Fruit fly (Drosophila melanogaster): ENCODE data around the gene fz3.

Gene fz3

DNA sequence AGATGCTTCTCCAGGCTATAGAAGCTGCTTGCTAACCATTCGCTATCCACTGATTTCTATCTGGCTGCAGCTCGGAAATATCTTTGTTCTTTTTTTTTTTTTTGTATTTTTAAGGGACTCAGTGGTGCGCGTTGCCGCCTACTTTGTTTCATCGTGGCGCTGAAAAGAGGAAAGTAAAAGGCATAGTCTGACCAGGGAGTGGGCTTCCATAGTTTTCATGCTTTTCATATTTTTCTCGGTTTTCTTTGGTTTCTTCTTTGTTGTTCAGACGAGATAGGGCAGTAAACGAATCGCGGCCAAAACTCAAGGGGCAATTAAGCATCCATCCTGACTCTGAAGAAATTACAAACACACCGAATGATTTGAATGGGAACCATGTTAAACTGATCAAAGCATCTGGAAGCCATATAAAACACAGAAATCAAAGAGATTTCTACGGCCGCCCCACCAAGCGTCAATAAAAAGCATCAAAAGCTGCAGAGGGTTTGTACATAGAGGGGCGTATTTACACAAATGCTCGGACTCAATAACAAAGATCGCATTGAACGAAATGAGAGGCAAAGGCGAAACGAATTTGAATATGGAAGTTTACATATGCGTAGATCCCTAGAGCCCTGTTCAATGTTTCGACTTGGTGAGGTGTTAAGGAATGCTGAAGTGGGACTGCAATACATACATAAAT, 2.7 kb downstream of the fz3 start:
- TF ChIP-seq noc (tag; optimal IDR thresholded peaks at IDR 0.05): no peak

DNA sequence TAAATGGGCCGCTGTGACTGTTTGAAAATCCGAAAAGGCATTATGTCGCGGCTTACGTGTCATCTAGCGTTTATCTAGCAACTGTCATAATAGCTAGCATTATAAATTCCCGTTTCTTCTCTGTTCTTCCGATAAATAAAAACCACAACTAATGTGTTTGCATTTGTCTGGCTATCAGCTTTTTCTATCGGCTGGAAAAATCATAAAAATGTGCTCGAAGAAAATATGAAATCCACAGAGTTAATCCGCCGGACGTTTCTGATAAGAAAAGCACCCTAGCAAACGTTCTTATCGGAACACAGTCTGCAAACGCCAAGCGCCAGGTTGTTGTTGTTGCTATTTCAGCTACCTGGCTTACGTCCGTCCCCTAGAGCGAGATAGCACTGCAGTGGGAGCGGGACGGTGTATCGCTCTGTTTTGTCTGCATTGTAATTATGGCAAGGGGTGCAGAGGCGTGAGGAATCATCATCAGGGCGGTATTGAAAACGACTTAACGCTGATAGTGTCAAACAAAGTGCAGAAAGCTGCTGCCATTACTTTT, 4.5 kb downstream of the fz3 start:
- TF ChIP-seq noc (tag; optimal IDR thresholded peaks at IDR 0.05): no peak

DNA sequence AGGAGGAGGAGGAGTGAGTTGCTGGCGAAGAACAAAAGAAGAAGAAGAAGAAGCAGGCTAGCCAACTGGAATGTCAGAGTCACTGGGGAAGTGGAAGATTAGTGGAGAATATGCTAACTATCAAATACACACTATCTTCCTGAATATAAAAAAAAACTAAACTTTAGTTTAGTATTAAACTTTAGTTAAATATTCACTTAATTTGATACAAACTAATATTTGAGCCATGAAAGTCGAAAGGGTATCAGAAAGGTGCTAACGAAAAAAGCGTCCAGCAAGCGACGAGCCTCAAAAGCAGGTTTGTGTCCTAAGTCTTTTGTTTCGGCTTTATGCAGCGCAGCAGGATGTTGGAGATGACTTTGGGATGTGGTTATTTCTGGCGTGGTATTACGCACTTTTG, 5.4 kb downstream of the fz3 start:
- TF ChIP-seq noc (tag; optimal IDR thresholded peaks at IDR 0.05): no peak

DNA sequence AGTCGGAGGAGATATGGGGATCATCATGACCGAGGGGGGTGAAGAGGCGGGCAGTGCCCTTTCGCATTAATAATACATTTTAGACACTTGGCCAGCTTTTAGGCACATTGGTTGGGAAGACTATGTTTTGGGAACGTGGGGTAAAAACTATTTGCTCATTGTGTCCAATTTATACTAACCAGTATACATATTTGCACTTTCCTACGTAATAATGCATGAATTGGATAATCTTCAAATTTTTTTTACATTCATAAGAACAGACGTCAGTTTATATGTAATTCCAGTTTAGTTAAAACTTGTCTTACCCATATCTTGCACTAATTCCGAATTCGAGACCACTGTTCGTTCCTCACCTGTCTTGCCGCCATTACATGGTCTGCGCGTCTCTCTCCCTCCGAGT, 9.6 kb downstream of the fz3 start:
- no peak for TF ChIP-seq noc (tag; optimal IDR thresholded peaks at IDR 0.05)

DNA sequence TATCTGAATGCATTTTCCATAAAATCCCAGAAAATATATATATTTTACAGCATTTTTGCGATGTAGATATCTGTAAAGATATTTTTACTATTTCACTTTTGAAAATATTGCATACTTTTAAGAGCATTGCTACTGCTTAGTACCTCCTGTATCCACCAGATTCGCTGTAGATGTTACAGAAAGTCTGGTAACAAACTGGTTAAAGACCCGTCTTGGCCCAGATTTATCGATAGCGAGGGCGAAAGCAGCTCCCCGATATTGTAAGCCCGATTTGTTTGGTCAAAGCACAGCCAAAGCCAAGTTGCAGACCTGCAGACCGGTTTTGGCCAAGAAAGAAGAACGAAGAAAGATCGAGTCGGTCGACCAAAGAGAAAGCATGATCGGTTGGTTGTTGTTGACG, 14.7 kb downstream of the fz3 start, which contains the start of gene tw:
Gene tw, plus strand, starts transcription at position 291 of the 400 bp plus-strand sequence.
- TF ChIP-seq noc (tag; optimal IDR thresholded peaks at IDR 0.05): no peak

DNA sequence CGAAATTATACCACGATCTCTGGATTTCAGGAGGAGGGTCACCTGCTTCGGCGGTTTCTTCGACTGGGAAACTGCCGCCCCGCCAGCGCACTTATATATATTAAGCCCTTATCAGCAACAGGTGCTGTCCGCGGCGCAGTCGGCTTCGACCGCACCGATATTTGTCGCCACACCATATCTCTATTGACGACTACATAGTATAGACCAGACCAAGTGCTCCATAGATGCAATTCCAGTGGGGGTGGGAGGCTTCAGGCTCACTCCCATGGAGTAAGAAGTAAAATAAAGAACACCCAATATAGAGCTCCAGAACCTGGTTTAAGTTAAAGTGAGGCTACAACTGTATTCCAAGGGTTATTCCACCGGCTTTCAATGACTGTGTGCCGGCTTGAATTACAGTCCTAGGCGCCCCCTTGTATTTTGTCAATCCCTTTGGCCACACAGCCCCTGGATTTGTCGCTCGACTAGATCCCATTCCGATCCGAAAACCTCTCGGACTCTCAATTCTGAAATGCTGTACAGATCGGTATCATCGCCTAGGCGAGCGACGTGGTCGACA, 20.4 kb downstream of the fz3 start, which contains the start of gene CG13360:
Gene CG13360, minus strand, starts transcription at position 51 of the 559 bp plus-strand sequence.
- no peak for TF ChIP-seq noc (tag; optimal IDR thresholded peaks at IDR 0.05)

DNA sequence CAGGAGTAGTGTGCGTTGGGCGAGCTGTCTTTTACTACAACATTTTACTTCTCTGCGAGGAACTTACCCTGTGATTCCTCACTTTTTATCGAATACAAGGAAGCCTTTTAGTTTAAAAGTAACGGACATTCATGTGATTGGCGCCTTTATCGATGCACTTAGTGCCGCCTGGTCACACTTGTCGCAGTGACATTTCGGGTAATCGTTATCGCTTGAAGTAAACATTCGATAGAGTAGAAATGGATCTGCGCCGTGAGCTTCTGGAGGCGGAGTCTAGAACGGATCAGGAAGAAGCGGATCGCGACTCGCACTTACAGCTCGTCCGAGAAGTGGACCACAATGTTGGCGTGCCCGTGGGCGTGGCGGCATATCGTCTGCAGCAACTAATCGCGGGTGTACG, 23.2 kb downstream of the fz3 start, which contains the start of gene CG16989:
Gene CG16989, plus strand, starts transcription at position 225 of the 400 bp plus-strand sequence.
- no peak for TF ChIP-seq noc (tag; optimal IDR thresholded peaks at IDR 0.05)

DNA sequence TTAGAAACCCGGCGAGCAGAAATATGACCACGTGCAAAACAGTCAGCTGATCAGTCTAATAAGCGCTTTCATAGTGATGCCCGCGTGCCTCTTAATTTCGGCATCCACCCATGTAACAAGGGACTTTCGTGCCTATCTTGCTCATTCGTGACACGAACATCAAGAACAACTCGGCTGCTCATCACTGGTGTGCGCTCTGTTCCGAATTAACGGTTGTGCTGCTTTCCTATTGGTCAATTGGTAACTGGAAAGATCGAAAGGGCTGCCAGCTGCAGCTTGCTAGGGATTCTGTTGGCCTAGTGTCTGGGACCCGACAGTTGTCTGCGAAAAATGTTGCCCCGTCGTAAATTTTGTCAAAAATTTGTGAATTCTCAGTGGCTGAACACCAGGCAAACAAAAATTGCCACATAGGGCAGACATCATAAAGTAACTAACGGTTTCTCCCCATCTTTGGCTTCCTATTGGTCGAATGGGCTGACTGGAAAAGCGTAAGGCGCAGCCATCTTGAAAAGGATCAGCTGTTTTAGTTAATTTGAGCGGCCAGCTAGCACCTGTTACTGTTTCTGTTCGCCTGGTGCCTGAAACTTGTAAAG, 26.7 kb downstream of the fz3 start:
- peak; percentile 17 for TF ChIP-seq noc (tag; optimal IDR thresholded peaks at IDR 0.05)

DNA sequence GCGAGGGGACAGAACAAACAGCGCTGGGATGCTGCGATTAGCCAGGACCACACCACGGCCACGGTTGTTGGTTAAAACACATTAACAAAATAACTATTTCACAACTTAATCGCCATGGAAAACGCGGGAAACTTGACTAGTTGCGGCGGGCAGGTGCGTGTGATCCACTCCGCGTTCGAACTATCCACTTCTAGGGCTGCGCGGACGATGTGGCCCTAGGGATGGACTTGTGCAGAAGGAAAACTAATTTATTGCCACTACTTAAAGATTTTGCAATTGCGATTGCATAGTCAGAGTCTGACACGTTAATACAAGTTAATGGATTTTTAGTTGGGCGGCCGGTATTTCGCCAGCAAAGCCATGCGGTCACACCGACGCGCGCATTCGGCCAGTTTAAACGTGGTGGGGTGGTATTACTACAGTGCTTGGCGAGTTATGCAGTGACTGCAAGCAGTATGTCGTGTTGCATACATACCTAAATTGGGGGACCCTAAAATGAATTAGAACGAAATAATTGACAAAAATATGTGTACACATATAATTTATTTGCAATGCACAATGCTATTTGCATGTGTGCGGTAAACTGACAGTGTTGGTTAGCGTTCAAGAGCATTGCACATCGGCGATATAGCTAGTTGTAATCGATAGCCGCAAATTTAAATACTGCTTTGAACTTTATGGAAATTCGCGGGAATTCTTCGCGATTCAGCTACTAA, 31.6 kb downstream of the fz3 start, which contains the start of gene Rbf:
Gene Rbf, minus strand, starts transcription at position 323 of the 716 bp plus-strand sequence.
- TF ChIP-seq noc (tag; optimal IDR thresholded peaks at IDR 0.05): peak; percentile 3

DNA sequence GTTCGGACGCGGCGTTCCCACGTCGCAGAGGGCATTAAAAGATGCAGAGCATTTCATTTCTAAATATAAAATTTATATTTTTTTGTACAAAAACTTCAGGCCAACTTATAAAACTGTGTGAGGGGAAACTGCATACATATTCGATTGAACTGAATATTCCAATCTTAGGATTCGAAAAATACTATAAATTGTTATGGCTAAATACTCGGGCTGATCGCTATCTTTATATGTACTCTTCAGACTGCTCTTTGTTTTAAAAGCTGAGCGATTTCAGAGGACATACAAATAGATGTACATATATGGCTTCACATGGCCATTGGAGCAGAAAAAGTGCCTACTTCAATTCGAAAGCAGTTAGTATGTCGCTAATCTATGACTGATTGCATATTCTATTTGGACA, 33.6 kb downstream of the fz3 start, which contains the start of gene CG13359:
Gene CG13359, minus strand, starts transcription at position 101 of the 400 bp plus-strand sequence.
- TF ChIP-seq noc (tag; optimal IDR thresholded peaks at IDR 0.05): no peak

DNA sequence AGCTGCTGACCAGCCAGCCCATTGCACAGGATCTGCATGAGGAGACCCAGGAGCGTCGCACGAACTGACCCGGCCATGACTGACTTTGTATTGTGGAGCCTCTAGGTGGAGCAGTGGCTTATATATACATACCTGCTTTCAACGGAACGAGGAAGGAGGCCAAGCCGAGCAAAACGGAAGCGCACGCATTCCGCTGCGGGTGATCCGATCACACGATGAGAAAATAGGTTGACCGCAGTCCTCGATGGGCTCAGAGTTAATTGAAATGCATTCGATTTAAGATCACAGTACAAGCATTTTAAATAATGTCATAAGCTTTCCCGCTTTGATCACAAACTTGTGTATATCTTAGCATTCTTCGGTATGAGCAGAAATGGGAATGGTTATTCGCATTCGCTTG, 35.1 kb downstream of the fz3 start, which contains the start of gene CG13358:
Gene CG13358, minus strand, starts transcription at position 101 of the 400 bp plus-strand sequence.
- no peak for TF ChIP-seq noc (tag; optimal IDR thresholded peaks at IDR 0.05)

DNA sequence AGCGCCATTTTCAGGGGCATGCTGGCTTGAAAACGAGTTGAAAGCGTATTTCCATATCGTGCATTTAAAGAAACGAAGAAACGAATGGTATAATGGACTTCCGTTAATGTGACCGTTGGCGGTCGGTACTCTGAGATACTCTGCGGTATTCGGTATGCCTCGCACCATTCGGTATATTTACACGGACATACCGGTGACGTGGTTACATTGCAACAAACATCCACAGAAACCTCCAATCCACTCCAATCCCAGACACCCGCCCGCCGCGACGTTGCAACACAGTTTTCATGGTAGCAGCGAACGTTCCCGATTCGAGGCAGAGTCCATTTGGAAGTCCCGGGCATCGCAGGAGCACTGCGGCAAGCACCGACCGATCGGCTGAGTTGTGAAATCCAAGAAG, 36.2 kb downstream of the fz3 start, which contains the start of gene Sec22:
Gene Sec22, plus strand, starts transcription at position 170 of the 400 bp plus-strand sequence.
- no peak for TF ChIP-seq noc (tag; optimal IDR thresholded peaks at IDR 0.05)

DNA sequence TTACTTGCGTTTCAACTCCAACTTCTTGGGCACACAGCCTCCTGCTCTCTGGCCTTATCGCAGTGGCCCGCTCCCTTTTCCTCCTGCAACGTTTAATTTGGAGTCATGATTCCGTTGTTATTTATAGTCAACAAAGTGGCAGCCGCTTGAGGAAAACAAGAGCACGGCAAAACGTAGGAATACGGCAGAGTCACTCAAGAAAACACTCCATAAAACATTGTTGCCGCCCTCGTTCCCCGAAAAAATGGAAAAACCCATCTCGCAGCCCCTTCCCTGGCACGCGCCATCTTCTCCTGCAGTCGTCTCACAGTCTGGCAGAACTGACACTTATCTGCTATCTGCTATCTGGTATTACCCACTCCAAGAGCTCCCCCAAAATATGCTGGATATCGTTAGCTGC, 55.2 kb downstream of the fz3 start:
- no peak for TF ChIP-seq noc (tag; optimal IDR thresholded peaks at IDR 0.05)
